Worm (Caenorhabditis elegans): ENCODE data around the gene K02D10.4.
A peak's percentile ranks its signal among the peaks of the same experiment; 100 is the strongest.

The K02D10.4 gene

ce11 chrIII:8779912-8780311 lies at the start of gene K02D10.4:
TSS of gene K02D10.4 (minus strand) at chrIII:8780012.
- TF ChIP-seq ets-5 (GFP tag; IDR thresholded peaks at IDR 0.05) (no peak), lir-3 (tag; optimal IDR thresholded peaks at IDR 0.05; ENCODE audit: poor library complexity) (no peak), nhr-71 (tag; optimal IDR thresholded peaks at IDR 0.05) (no peak), snpc-4 (tag; optimal IDR thresholded peaks at IDR 0.05) (no peak), irx-1 (tag; optimal IDR thresholded peaks at IDR 0.05) (no peak), isw-1 (GFP tag; IDR thresholded peaks at IDR 0.05) (no peak), F16B12.6 (tag; optimal IDR thresholded peaks at IDR 0.05) (no peak), mab-9 (GFP tag; IDR thresholded peaks at IDR 0.05) (no peak), aha-1 (tag; optimal IDR thresholded peaks at IDR 0.05) (no peak), zip-4 (GFP tag; optimal IDR thresholded peaks at IDR 0.05) (no peak), ceh-88 (GFP tag; IDR thresholded peaks at IDR 0.05) (no peak), unc-30 (tag; optimal IDR thresholded peaks at IDR 0.05) (no peak), fkh-4 (tag; optimal IDR thresholded peaks at IDR 0.05; ENCODE audit: borderline replicate concordance) (no peak), unc-62 (GFP tag; optimal IDR thresholded peaks at IDR 0.05) (no peak), fkh-10 (GFP tag; optimal IDR thresholded peaks at IDR 0.05) (no peak), swsn-7 (tag; optimal IDR thresholded peaks at IDR 0.05) (no peak)

- TF ChIP-seq efl-1 (optimal IDR thresholded peaks at IDR 0.05) (peak; percentile 28), efl-1 (GFP tag; optimal IDR thresholded peaks at IDR 0.05 in 1 of 2) (peak in 1 of 2 experiments; percentile 28), xbp-1 (tag; optimal IDR thresholded peaks at IDR 0.05) (no peak), lin-35 (GFP tag; optimal IDR thresholded peaks at IDR 0.05) (peak; percentile 22 to 38), dpl-1 (GFP tag; optimal IDR thresholded peaks at IDR 0.05) (peak in 2 of 3 experiments; percentile 18 to 42), blmp-1 (tag; optimal IDR thresholded peaks at IDR 0.05) (peak; percentile 28), lir-3 (tag; optimal IDR thresholded peaks at IDR 0.05; ENCODE audit: poor library complexity) (peak; percentile 10), egl-13 (tag; optimal IDR thresholded peaks at IDR 0.05) (no peak), mep-1 (tag; optimal IDR thresholded peaks at IDR 0.05) (peak; percentile 19)
These were observed 49.4 kb upstream of the K02D10.4 start, which contains the start of gene F44E2.3 for ce11 chrIII:8829245-8829644. TSS of gene F44E2.3 (minus strand) at chrIII:8829305.

DNA sequence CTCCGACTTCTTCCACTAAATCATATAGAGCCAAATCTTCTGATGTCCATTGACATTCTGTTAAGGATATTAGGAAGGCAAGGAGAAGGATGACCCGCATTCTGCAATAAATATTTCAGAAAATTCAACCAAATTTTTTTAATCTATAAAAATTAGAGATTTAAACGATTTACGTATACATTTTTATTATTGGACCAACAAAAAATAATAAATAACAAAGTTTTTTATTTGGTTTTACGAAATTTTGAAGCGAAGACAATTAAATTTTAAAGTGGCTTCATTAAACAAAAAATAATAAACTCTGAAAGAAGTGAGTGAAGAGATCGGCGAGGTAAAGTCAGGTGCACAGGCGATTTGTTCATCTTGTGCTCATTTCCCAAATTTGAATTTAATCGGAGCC lies 47.3 kb upstream of the K02D10.4 start, which contains the start of gene F54F2.9:
Gene F54F2.9, minus strand, starts transcription at position 101 of the 400 bp plus-strand sequence.
- TF ChIP-seq zip-4 (GFP tag; optimal IDR thresholded peaks at IDR 0.05): no peak
- TF ChIP-seq mab-9 (GFP tag; IDR thresholded peaks at IDR 0.05): no peak
- no peak for TF ChIP-seq unc-86 (tag; optimal IDR thresholded peaks at IDR 0.05)
- TF ChIP-seq lsy-2 (tag; optimal IDR thresholded peaks at IDR 0.05): no peak
- TF ChIP-seq vab-15 (tag; optimal IDR thresholded peaks at IDR 0.05): no peak
- TF ChIP-seq ceh-88 (GFP tag; IDR thresholded peaks at IDR 0.05): no peak
- TF ChIP-seq Y116A8C.19 (tag; optimal IDR thresholded peaks at IDR 0.05; ENCODE audit: borderline replicate concordance): no peak
- TF ChIP-seq swsn-7 (tag; optimal IDR thresholded peaks at IDR 0.05): no peak
- no peak for TF ChIP-seq lin-35 (GFP tag; optimal IDR thresholded peaks at IDR 0.05)
- no peak for TF ChIP-seq ceh-63 (GFP tag; optimal IDR thresholded peaks at IDR 0.05)
- TF ChIP-seq pax-3 (tag; optimal IDR thresholded peaks at IDR 0.05): no peak

- TF ChIP-seq dsc-1 (tag; optimal IDR thresholded peaks at IDR 0.05): no peak
These were observed 44.7 kb upstream of the K02D10.4 start for ce11 chrIII:8824556-8824955.

DNA sequence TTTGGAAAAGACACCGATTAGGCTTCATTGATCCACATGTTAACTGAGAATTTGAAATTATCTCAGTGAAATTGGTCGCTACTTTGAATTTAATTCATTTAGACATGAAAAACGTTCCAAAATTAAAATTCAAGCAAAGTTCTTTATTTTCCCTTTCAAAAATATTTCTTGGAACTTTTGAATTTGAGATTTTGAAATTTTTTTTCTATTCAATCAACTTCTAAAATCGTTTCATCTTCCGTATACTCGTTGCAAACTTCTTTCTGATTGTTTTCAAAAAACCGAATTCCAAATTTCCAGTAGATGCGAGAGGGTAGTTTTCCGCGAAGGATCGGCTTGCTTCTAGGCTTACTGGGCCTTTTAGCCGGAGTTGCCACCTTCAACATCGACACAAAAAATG lies 38.8 kb upstream of the K02D10.4 start, which contains the start of gene pat-2:
Gene pat-2, plus strand, starts transcription at position 301 of the 400 bp plus-strand sequence.
- no peak for TF ChIP-seq tbx-2 (tag; optimal IDR thresholded peaks at IDR 0.05)
- TF ChIP-seq lin-35 (GFP tag; optimal IDR thresholded peaks at IDR 0.05): no peak
- no peak for TF ChIP-seq lin-15B (tag; optimal IDR thresholded peaks at IDR 0.05)
- no peak for TF ChIP-seq lsy-2 (tag; optimal IDR thresholded peaks at IDR 0.05)
- no peak for TF ChIP-seq unc-62 (GFP tag; optimal IDR thresholded peaks at IDR 0.05)
- TF ChIP-seq swsn-7 (tag; optimal IDR thresholded peaks at IDR 0.05): no peak
